Worm (Caenorhabditis elegans) whole organism, young adult: ENCODE results near the gene set-22.

Experiments used
- C06A6.2 ChIP-seq: fragments of 200-800 bp; sonication (Bioruptor generic); conservative IDR thresholded peaks from 2 replicates; pipeline ENCODE4 v1.3.6; 2022; ENCODE audit warnings: missing genetic modification characterization, missing compliant biosample characterization
- D2030.7 ChIP-seq: fragments of 200-800 bp; sonication (Bioruptor generic); IDR thresholded peaks from 2 replicates; pipeline ENCODE4 v1.3.6; 2022; ENCODE audit warnings: missing genetic modification reagents, missing genetic modification characterization, missing compliant biosample characterization
- F10E7.11 ChIP-seq: sonication (generic microtip); optimal IDR thresholded peaks from 2 replicates; lab custom pipeline; 2017; ENCODE audit warnings: mild to moderate bottlenecking, missing genetic modification characterization, moderate library complexity, missing compliant biosample characterization
- F22D6.2 ChIP-seq: sonication (generic microtip); optimal IDR thresholded peaks from 2 replicates; lab custom pipeline; 2016; ENCODE audit warnings: mild to moderate bottlenecking, missing genetic modification characterization, missing compliant biosample characterization
- F37B4.10 ChIP-seq: fragments of 200-800 bp; sonication (Bioruptor generic); IDR thresholded peaks from 2 replicates; pipeline ENCODE4 v1.3.6; 2022; ENCODE audit warnings: missing genetic modification characterization, missing compliant biosample characterization
- F39B2.1 ChIP-seq: fragments of 200-800 bp; sonication (Bioruptor generic); IDR thresholded peaks from 2 replicates; pipeline ENCODE4 v1.3.6; 2022; ENCODE audit warnings: missing genetic modification reagents, missing genetic modification characterization, missing compliant biosample characterization
- F52B5.7 ChIP-seq: sonication (generic microtip); optimal IDR thresholded peaks from 2 replicates; lab custom pipeline; 2016; ENCODE audit warnings: mild to moderate bottlenecking, missing genetic modification characterization, missing compliant biosample characterization
- K11D2.4 ChIP-seq: fragments of 200-800 bp; sonication (Bioruptor generic); IDR thresholded peaks from 2 replicates; pipeline ENCODE4 v1.3.6; 2022; ENCODE audit warnings: missing genetic modification reagents, missing genetic modification characterization, missing compliant biosample characterization
- T07F8.4 ChIP-seq: sonication (generic microtip); optimal IDR thresholded peaks from 2 replicates; lab custom pipeline; 2016; ENCODE audit warnings: mild to moderate bottlenecking, missing genetic modification characterization, moderate library complexity, missing compliant biosample characterization
- T26A5.8 ChIP-seq: sonication (generic microtip); optimal IDR thresholded peaks from 2 replicates; lab custom pipeline; 2016; ENCODE audit warnings: missing genetic modification characterization, missing compliant biosample characterization
- ZK185.1 ChIP-seq: sonication (generic microtip); optimal IDR thresholded peaks from 2 replicates; lab custom pipeline; 2016; ENCODE audit warnings: mild to moderate bottlenecking, missing genetic modification characterization, missing compliant biosample characterization; ENCODE audit not compliant: poor library complexity, severe bottlenecking
- aptf-2 ChIP-seq: fragments of 200-800 bp; sonication (Bioruptor generic); conservative IDR thresholded peaks from 2 replicates; pipeline ENCODE4 v1.3.6; 2022; ENCODE audit warnings: missing genetic modification reagents, missing genetic modification characterization, missing compliant biosample characterization
- atf-7 ChIP-seq: sonication (generic microtip); optimal IDR thresholded peaks from 2 replicates; lab custom pipeline; 2017; ENCODE audit warnings: mild to moderate bottlenecking, missing genetic modification characterization, missing compliant biosample characterization
- athp-1 ChIP-seq: sonication (generic microtip); optimal IDR thresholded peaks from 2 replicates; lab custom pipeline; 2017; ENCODE audit warnings: mild to moderate bottlenecking, missing genetic modification characterization, missing compliant biosample characterization
- attf-6 ChIP-seq: fragments of 200-800 bp; sonication (Bioruptor generic); IDR thresholded peaks from 2 replicates; pipeline ENCODE4 v1.3.6; 2022; ENCODE audit warnings: missing genetic modification reagents, missing genetic modification characterization, missing compliant biosample characterization
- bed-1 ChIP-seq: fragments of 200-800 bp; sonication (Bioruptor generic); IDR thresholded peaks from 2 replicates; pipeline ENCODE4 v1.3.6; 2022; ENCODE audit warnings: missing genetic modification reagents, missing genetic modification characterization, missing compliant biosample characterization
- ccch-3 ChIP-seq: fragments of 200-800 bp; sonication (Bioruptor generic); optimal IDR thresholded peaks from 2 replicates; lab custom pipeline; 2018; ENCODE audit warnings: mild to moderate bottlenecking, missing genetic modification characterization, missing compliant biosample characterization
- ceh-79 ChIP-seq: sonication (generic microtip); optimal IDR thresholded peaks from 2 replicates; lab custom pipeline; 2017; ENCODE audit warnings: mild to moderate bottlenecking, missing genetic modification characterization, missing compliant biosample characterization
- ceh-91 ChIP-seq: fragments of 200-800 bp; sonication (Bioruptor generic); IDR thresholded peaks from 2 replicates; pipeline ENCODE4 v1.3.6; 2022; ENCODE audit warnings: missing genetic modification reagents, missing genetic modification characterization, missing compliant biosample characterization
- die-1 ChIP-seq: sonication (generic microtip); optimal IDR thresholded peaks from 2 replicates; lab custom pipeline; 2016; ENCODE audit warnings: missing genotype, mild to moderate bottlenecking, missing genetic modification characterization, missing compliant biosample characterization
- dpff-1 ChIP-seq: sonication (generic microtip); optimal IDR thresholded peaks from 2 replicates; lab custom pipeline; 2017; ENCODE audit warnings: mild to moderate bottlenecking, missing genetic modification characterization, missing compliant biosample characterization
- efl-1 ChIP-seq: fragments of 150-350 bp; optimal IDR thresholded peaks from 2 replicates; lab custom pipeline; 2014; ENCODE audit warnings: missing biosample characterization, missing genetic modification reagents, missing genetic modification characterization
- egrh-3 ChIP-seq: fragments of 200-800 bp; sonication (Bioruptor generic); IDR thresholded peaks from 2 replicates; pipeline ENCODE4 v1.3.6; 2022; ENCODE audit warnings: missing genetic modification reagents, missing genetic modification characterization, missing compliant biosample characterization
- ekl-4 ChIP-seq: fragments of 200-800 bp; sonication (Bioruptor generic); IDR thresholded peaks from 2 replicates; pipeline ENCODE4 v1.3.6; 2022; ENCODE audit warnings: missing genetic modification reagents, missing genetic modification characterization, missing compliant biosample characterization
- ets-4 ChIP-seq: fragments of 200-800 bp; sonication (Bioruptor generic); optimal IDR thresholded peaks from 2 replicates; lab custom pipeline; 2018; ENCODE audit warnings: mild to moderate bottlenecking, missing genetic modification characterization, missing compliant biosample characterization
- him-1 ChIP-seq: sonication (generic microtip); optimal IDR thresholded peaks from 2 replicates; lab custom pipeline; 2016; ENCODE audit warnings: missing genotype, missing genetic modification reagents, missing genetic modification characterization, missing compliant biosample characterization
- hlh-12 ChIP-seq: sonication (generic microtip); optimal IDR thresholded peaks from 2 replicates; lab custom pipeline; 2016; ENCODE audit warnings: missing genetic modification characterization, missing compliant biosample characterization
- hmg-1.2 ChIP-seq: fragments of 200-800 bp; sonication (Bioruptor generic); IDR thresholded peaks from 2 replicates; pipeline ENCODE4 v1.3.6; 2022; ENCODE audit warnings: missing genetic modification reagents, missing genetic modification characterization, missing compliant biosample characterization
- lag-1 ChIP-seq: fragments of 200-800 bp; sonication (Bioruptor generic); IDR thresholded peaks from 2 replicates; pipeline ENCODE4 v1.3.6; 2022; ENCODE audit warnings: missing genetic modification reagents, missing genetic modification characterization, missing compliant biosample characterization
- let-607 ChIP-seq, 2 experiments: fragments of 200-800 bp in 1 of 2; sonication (Bioruptor generic) in 1 of 2; sonication (generic microtip) in 1 of 2; optimal IDR thresholded peaks; 2 replicates each; lab custom pipeline; 2016 to 2018; ENCODE audit warnings: mild to moderate bottlenecking in 2 of 2, missing compliant biosample characterization in 2 of 2, missing genetic modification characterization in 2 of 2, moderate library complexity in 2 of 2, missing genotype in 1 of 2
- lin-54 ChIP-seq: fragments of 200-800 bp; sonication (Bioruptor generic); optimal IDR thresholded peaks from 2 replicates; lab custom pipeline; 2018; ENCODE audit warnings: mild to moderate bottlenecking, missing genetic modification characterization, missing compliant biosample characterization
- madf-3 ChIP-seq: fragments of 200-800 bp; sonication (Bioruptor generic); IDR thresholded peaks from 2 replicates; pipeline ENCODE4 v1.3.6; 2022; ENCODE audit warnings: missing genetic modification reagents, missing genetic modification characterization, missing compliant biosample characterization
- madf-6 ChIP-seq: fragments of 200-800 bp; sonication (Bioruptor generic); IDR thresholded peaks from 2 replicates; pipeline ENCODE4 v1.3.6; 2022; ENCODE audit warnings: missing genetic modification reagents, missing genetic modification characterization, missing compliant biosample characterization
- madf-8 ChIP-seq: fragments of 200-800 bp; sonication (Bioruptor generic); conservative IDR thresholded peaks from 2 replicates; pipeline ENCODE4 v1.3.6; 2022; ENCODE audit warnings: missing genetic modification reagents, missing genetic modification characterization, missing compliant biosample characterization
- mel-28 ChIP-seq: sonication (generic microtip); optimal IDR thresholded peaks from 2 replicates; lab custom pipeline; 2016; ENCODE audit warnings: borderline replicate concordance, mild to moderate bottlenecking, missing genetic modification characterization, missing compliant biosample characterization
- mes-4 ChIP-seq: sonication (generic microtip); optimal IDR thresholded peaks from 2 replicates; lab custom pipeline; 2016; ENCODE audit warnings: missing genotype, missing genetic modification characterization, missing compliant biosample characterization
- mxl-1 ChIP-seq: sonication (generic microtip); optimal IDR thresholded peaks from 2 replicates; lab custom pipeline; 2016; ENCODE audit warnings: missing genetic modification characterization, missing compliant biosample characterization
- nhr-179 ChIP-seq: sonication (generic microtip); optimal IDR thresholded peaks from 2 replicates; lab custom pipeline; 2016; ENCODE audit warnings: mild to moderate bottlenecking, missing genetic modification characterization, missing compliant biosample characterization
- nhr-90 ChIP-seq: sonication (generic microtip); optimal IDR thresholded peaks from 2 replicates; lab custom pipeline; 2016; ENCODE audit warnings: missing genotype, mild to moderate bottlenecking, missing genetic modification characterization, missing compliant biosample characterization
- pbrm-1 ChIP-seq: fragments of 200-800 bp; sonication (Bioruptor generic); IDR thresholded peaks from 2 replicates; pipeline ENCODE4 v1.3.6; 2022; ENCODE audit warnings: missing genetic modification reagents, missing genetic modification characterization, missing compliant biosample characterization
- rcor-1 ChIP-seq: fragments of 200-800 bp; sonication (Bioruptor generic); IDR thresholded peaks from 2 replicates; pipeline ENCODE4 v1.3.6; 2022; ENCODE audit warnings: missing genetic modification reagents, missing genetic modification characterization, missing compliant biosample characterization
- snpc-1.3 ChIP-seq: sonication (generic microtip); optimal IDR thresholded peaks from 2 replicates; lab custom pipeline; 2017; ENCODE audit warnings: missing genetic modification characterization, mild to moderate bottlenecking, missing compliant biosample characterization, antibody characterized with exemption, moderate library complexity, missing genotype, missing genetic modification reagents; ENCODE audit not compliant: insufficient read depth
- sptf-2 ChIP-seq: fragments of 200-800 bp; sonication (Bioruptor generic); optimal IDR thresholded peaks from 2 replicates; lab custom pipeline; 2018; ENCODE audit warnings: mild to moderate bottlenecking, missing genetic modification characterization, missing compliant biosample characterization
- unc-130 ChIP-seq: sonication (generic microtip); optimal IDR thresholded peaks from 2 replicates; lab custom pipeline; 2016; ENCODE audit warnings: missing genetic modification reagents, missing genetic modification characterization, missing compliant biosample characterization
- xnd-1 ChIP-seq: sonication (generic microtip); optimal IDR thresholded peaks from 2 replicates; lab custom pipeline; 2016; ENCODE audit warnings: missing genotype, missing genetic modification reagents, missing genetic modification characterization, missing compliant biosample characterization
- zfh-2 ChIP-seq: fragments of 200-800 bp; sonication (Bioruptor generic); conservative IDR thresholded peaks from 2 replicates; pipeline ENCODE4 v1.3.6; 2022; ENCODE audit warnings: missing genetic modification reagents, missing genetic modification characterization, missing compliant biosample characterization
- ztf-18 ChIP-seq: sonication (generic microtip); optimal IDR thresholded peaks from 2 replicates; lab custom pipeline; 2016; ENCODE audit warnings: missing genotype, mild to moderate bottlenecking, missing genetic modification characterization, missing compliant biosample characterization
- ztf-22 ChIP-seq: fragments of 200-800 bp; sonication (Bioruptor generic); optimal IDR thresholded peaks from 2 replicates; lab custom pipeline; 2018; ENCODE audit warnings: mild to moderate bottlenecking, missing genetic modification characterization, moderate library complexity, missing compliant biosample characterization
- ztf-26 ChIP-seq: sonication (generic microtip); optimal IDR thresholded peaks from 2 replicates; lab custom pipeline; 2017; ENCODE audit warnings: missing genetic modification characterization, missing compliant biosample characterization
- ztf-3 ChIP-seq: fragments of 200-800 bp; sonication (Bioruptor generic); optimal IDR thresholded peaks from 2 replicates; lab custom pipeline; 2018; ENCODE audit warnings: mild to moderate bottlenecking, missing genetic modification characterization, missing compliant biosample characterization
- ztf-6 ChIP-seq: fragments of 200-800 bp; sonication (Bioruptor generic); IDR thresholded peaks from 2 replicates; pipeline ENCODE4 v1.3.6; 2022; ENCODE audit warnings: missing genetic modification reagents, missing genetic modification characterization, missing compliant biosample characterization

set-22 gene

DNA sequence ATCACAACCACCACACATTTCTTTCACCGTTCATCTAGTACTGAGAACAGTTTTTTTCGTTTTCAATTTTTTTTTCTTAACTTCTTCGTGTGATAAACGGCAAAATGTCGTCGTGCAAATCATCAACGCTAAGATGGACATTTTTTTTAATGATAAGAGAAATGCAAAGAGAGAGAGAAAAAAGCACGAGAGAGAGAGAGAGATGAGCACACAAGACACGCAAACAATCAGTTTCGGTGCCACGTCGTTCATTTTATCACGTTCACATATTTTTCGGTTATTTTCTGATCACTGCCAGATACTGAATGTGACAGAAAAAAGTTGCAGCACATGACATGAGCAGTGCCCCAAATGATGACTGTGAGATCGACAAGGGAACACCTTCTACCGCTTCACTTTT is 31.5 kb downstream of the set-22 start, which contains the start of gene egl-9 (continued):
- TF ChIP-seq F37B4.10 (no peak), mel-28 (tag; lab: Kevin White, UChicago) (no peak), K11D2.4 (GFP tag; lab: Robert Waterston, UW) (peak; percentile 12; the same call in 1 of the 2 replicates), unc-130 (GFP tag; lab: Kevin White, UChicago) (no peak), aptf-2 (GFP tag; lab: Robert Waterston, UW) (no peak), dpff-1 (tag; lab: Kevin White, UChicago) (no peak), die-1 (tag; lab: Kevin White, UChicago) (no peak), hlh-12 (no peak), nhr-179 (tag; lab: Kevin White, UChicago) (no peak), ceh-91 (GFP tag; lab: Robert Waterston, UW) (no peak), lin-54 (peak; percentile 13), snpc-1.3 (tag; lab: Kevin White, UChicago) (no peak), egrh-3 (GFP tag; lab: Robert Waterston, UW) (no peak), T26A5.8 (tag; lab: Kevin White, UChicago) (no peak), let-607 (tag; optimal IDR thresholded peaks at IDR 0.05; lab: Kevin White, UChicago) (peak; percentile 15 to 57), F39B2.1 (GFP tag; lab: Robert Waterston, UW) (no peak), zfh-2 (GFP tag; lab: Robert Waterston, UW) (no peak), hmg-1.2 (GFP tag; lab: Robert Waterston, UW) (0 out of 2 replicates have a peak, but pooled peaks have one; percentile 12), ccch-3 (GFP tag; lab: Kevin White, UChicago) (no peak), ets-4 (GFP tag; lab: Kevin White, UChicago) (peak; percentile 9), ceh-79 (no peak), atf-7 (peak; percentile 39), ztf-6 (no peak), F22D6.2 (tag; lab: Kevin White, UChicago) (no peak), nhr-90 (tag; lab: Kevin White, UChicago) (no peak), F10E7.11 (tag; lab: Kevin White, UChicago) (no peak), him-1 (no peak), mxl-1 (tag; lab: Kevin White, UChicago) (no peak), C06A6.2 (GFP tag; lab: Robert Waterston, UW) (no peak), F52B5.7 (no peak), T07F8.4 (no peak), madf-8 (GFP tag; lab: Robert Waterston, UW) (no peak), ztf-22 (GFP tag; lab: Kevin White, UChicago) (no peak), attf-6 (no peak), madf-3 (GFP tag; lab: Robert Waterston, UW) (no peak), pbrm-1 (no peak), lag-1 (GFP tag; lab: Robert Waterston, UW) (no peak), athp-1 (tag; lab: Kevin White, UChicago) (no peak), sptf-2 (GFP tag; lab: Kevin White, UChicago) (no peak), ztf-3 (no peak), efl-1 (GFP tag; lab: Kevin White, UChicago) (no peak), mes-4 (tag; lab: Kevin White, UChicago) (no peak), rcor-1 (no peak), D2030.7 (GFP tag; lab: Robert Waterston, UW) (no peak), bed-1 (no peak), ztf-26 (tag; lab: Kevin White, UChicago) (peak; percentile 26), ztf-18 (tag; lab: Kevin White, UChicago) (no peak), xnd-1 (tag; lab: Kevin White, UChicago) (no peak), ekl-4 (GFP tag; lab: Robert Waterston, UW) (no peak), madf-6 (GFP tag; lab: Robert Waterston, UW) (no peak), ZK185.1 (tag; lab: Kevin White, UChicago) (no peak)
